Worm (Caenorhabditis elegans) whole organism, L4 larva: ENCODE measurements around the gene F01G10.9.
A peak's percentile ranks its signal among the peaks of the same experiment; 100 is the strongest.

Source experiments
- F10B5.3 ChIP-seq: sonication (generic microtip); optimal IDR thresholded peaks from 2 replicates; lab custom pipeline; 2016; ENCODE audit warnings: mild to moderate bottlenecking, missing genetic modification characterization, missing compliant biosample characterization
- F26F4.8 ChIP-seq: fragments of 200-800 bp; sonication (Bioruptor generic); conservative IDR thresholded peaks from 2 replicates; pipeline ENCODE4 v1.3.6; 2022; ENCODE audit warnings: missing genetic modification characterization, missing compliant biosample characterization
- R02D3.7 ChIP-seq: fragments of 150-350 bp; sonication (generic microtip); optimal IDR thresholded peaks from 3 replicates; lab custom pipeline; 2014; ENCODE audit warnings: missing biosample characterization, missing genetic modification characterization
- T20F7.1 ChIP-seq: fragments of 200-800 bp; sonication (Bioruptor generic); optimal IDR thresholded peaks from 2 replicates; lab custom pipeline; 2018; ENCODE audit warnings: mild to moderate bottlenecking, missing genetic modification characterization, missing compliant biosample characterization
- Y105C5A.15 ChIP-seq: fragments of 200-800 bp; sonication (Bioruptor generic); IDR thresholded peaks from 2 replicates; pipeline ENCODE4 v1.3.6; 2022; ENCODE audit warnings: missing genetic modification characterization, missing compliant biosample characterization
- Y5F2A.4 ChIP-seq: fragments of 200-800 bp; sonication (Bioruptor generic); optimal IDR thresholded peaks from 2 replicates; lab custom pipeline; 2018; ENCODE audit warnings: mild to moderate bottlenecking, missing genetic modification characterization, missing compliant biosample characterization
- ZK546.5 ChIP-seq, 2 experiments: sonication (generic microtip); optimal IDR thresholded peaks; 2 replicates each; lab custom pipeline; 2017; ENCODE audit warnings: missing biosample characterization in 2 of 2, missing genetic modification characterization in 2 of 2
- aha-1 ChIP-seq: fragments of 150-350 bp; peaks from one replicate; lab custom pipeline; 2014; ENCODE audit warnings: missing biosample characterization, missing genetic modification characterization
- attf-4 ChIP-seq: sonication (generic microtip); optimal IDR thresholded peaks from 3 replicates; lab custom pipeline; 2017; ENCODE audit warnings: missing biosample characterization, missing genetic modification characterization
- ceh-20 ChIP-seq: fragments of 200-800 bp; sonication (Bioruptor generic); IDR thresholded peaks from 2 replicates; pipeline ENCODE4 v1.3.6; 2022; ENCODE audit warnings: missing genetic modification reagents, missing genetic modification characterization, missing compliant biosample characterization
- ceh-44 ChIP-seq: fragments of 200-800 bp; sonication (Bioruptor generic); IDR thresholded peaks from 2 replicates; pipeline ENCODE4 v1.3.6; 2022; ENCODE audit warnings: missing genetic modification reagents, missing genetic modification characterization, missing compliant biosample characterization
- ctbp-1 ChIP-seq: fragments of 200-800 bp; sonication (Bioruptor generic); IDR thresholded peaks from 2 replicates; pipeline ENCODE4 v1.3.6; 2022; ENCODE audit warnings: missing genetic modification reagents, missing genetic modification characterization, missing compliant biosample characterization
- daf-16 ChIP-seq, 3 experiments: sonication (generic microtip); optimal IDR thresholded peaks; 2 replicates each; lab custom pipeline; 2016 to 2017; ENCODE audit warnings: missing genetic modification characterization in 3 of 3, missing genetic modification reagents in 3 of 3, mild to moderate bottlenecking in 2 of 3, missing compliant biosample characterization in 2 of 3, missing biosample characterization in 1 of 3, moderate library complexity in 1 of 3
- dmd-6 ChIP-seq: fragments of 200-800 bp; sonication (Bioruptor generic); IDR thresholded peaks from 2 replicates; pipeline ENCODE4 v1.3.6; 2022; ENCODE audit warnings: missing genetic modification reagents, missing genetic modification characterization, missing compliant biosample characterization
- dmd-8 ChIP-seq: fragments of 200-800 bp; sonication (Bioruptor generic); IDR thresholded peaks from 2 replicates; pipeline ENCODE4 v1.3.6; 2022; ENCODE audit warnings: missing genetic modification characterization, missing compliant biosample characterization
- dmd-9 ChIP-seq: fragments of 200-800 bp; sonication (Bioruptor generic); IDR thresholded peaks from 2 replicates; pipeline ENCODE4 v1.3.6; 2022; ENCODE audit warnings: missing genetic modification reagents, missing genetic modification characterization, missing compliant biosample characterization
- duxl-1 ChIP-seq: sonication (generic microtip); optimal IDR thresholded peaks from 2 replicates; lab custom pipeline; 2016; ENCODE audit warnings: mild to moderate bottlenecking, missing genetic modification characterization, moderate library complexity, missing compliant biosample characterization; ENCODE audit not compliant: poor library complexity
- dve-1 ChIP-seq: sonication (generic microtip); optimal IDR thresholded peaks from 2 replicates; lab custom pipeline; 2017; ENCODE audit warnings: antibody characterized with exemption, mild to moderate bottlenecking, missing genetic modification characterization, missing compliant biosample characterization; ENCODE audit not compliant: insufficient read depth
- egl-27 ChIP-seq: sonication (generic microtip); optimal IDR thresholded peaks from 3 replicates; lab custom pipeline; 2017; ENCODE audit warnings: missing biosample characterization, missing genetic modification reagents, missing genetic modification characterization
- egl-43 ChIP-seq: fragments of 200-800 bp; sonication (Bioruptor generic); IDR thresholded peaks from 2 replicates; pipeline ENCODE4 v1.3.6; 2022; ENCODE audit warnings: missing genetic modification reagents, missing genetic modification characterization, missing compliant biosample characterization
- fos-1 ChIP-seq: fragments of 150-350 bp; optimal IDR thresholded peaks from 2 replicates; lab custom pipeline; 2014; ENCODE audit warnings: missing biosample characterization, missing genetic modification characterization
- hlh-11 ChIP-seq: fragments of 200-800 bp; sonication (Bioruptor generic); optimal IDR thresholded peaks from 2 replicates; lab custom pipeline; 2018; ENCODE audit warnings: mild to moderate bottlenecking, missing genetic modification characterization, missing compliant biosample characterization
- hmg-1.1 ChIP-seq: fragments of 200-800 bp; sonication (Bioruptor generic); IDR thresholded peaks from 2 replicates; pipeline ENCODE4 v1.3.6; 2022; ENCODE audit warnings: missing genetic modification reagents, missing genetic modification characterization, missing compliant biosample characterization
- lin-29 ChIP-seq: fragments of 200-800 bp; sonication (Bioruptor generic); IDR thresholded peaks from 2 replicates; pipeline ENCODE4 v1.3.6; 2022; ENCODE audit warnings: missing genetic modification reagents, missing genetic modification characterization, missing compliant biosample characterization
- lin-38 ChIP-seq: fragments of 200-800 bp; sonication (Bioruptor generic); IDR thresholded peaks from 2 replicates; pipeline ENCODE4 v1.3.6; 2022; ENCODE audit warnings: missing genetic modification reagents, missing genetic modification characterization, missing compliant biosample characterization
- lsy-2 ChIP-seq, 2 experiments: fragments of 150-350 bp in 1 of 2; sonication (generic microtip) in 1 of 2; optimal IDR thresholded peaks; 2 replicates each; lab custom pipeline; 2014 to 2017; ENCODE audit warnings: missing biosample characterization in 2 of 2, missing genetic modification characterization in 2 of 2
- madf-9 ChIP-seq: fragments of 200-800 bp; sonication (Bioruptor generic); conservative IDR thresholded peaks from 2 replicates; pipeline ENCODE4 v1.3.6; 2022; ENCODE audit warnings: missing genetic modification reagents, missing genetic modification characterization, missing compliant biosample characterization
- mdl-1 ChIP-seq, 2 experiments: fragments of 150-350 bp in 1 of 2; sonication (generic microtip) in 1 of 2; optimal IDR thresholded peaks; 2 replicates each; lab custom pipeline; 2014 to 2017; ENCODE audit warnings: missing biosample characterization in 2 of 2, missing genetic modification characterization in 2 of 2
- mep-1 ChIP-seq: fragments of 150-350 bp; sonication (generic microtip); optimal IDR thresholded peaks from 3 replicates; lab custom pipeline; 2014; ENCODE audit warnings: missing biosample characterization, missing genetic modification characterization
- mes-2 ChIP-seq: sonication (generic microtip); optimal IDR thresholded peaks from 2 replicates; lab custom pipeline; 2016; ENCODE audit warnings: missing genotype, mild to moderate bottlenecking, missing genetic modification characterization, missing compliant biosample characterization; ENCODE audit not compliant: poor library complexity, severe bottlenecking
- nhr-102 ChIP-seq: sonication (generic microtip); optimal IDR thresholded peaks from 2 replicates; lab custom pipeline; 2016; ENCODE audit warnings: mild to moderate bottlenecking, missing genetic modification characterization, moderate library complexity, missing compliant biosample characterization
- nhr-25 ChIP-seq: sonication (generic microtip); optimal IDR thresholded peaks from 2 replicates; lab custom pipeline; 2017; ENCODE audit warnings: missing genetic modification characterization, mild to moderate bottlenecking, missing compliant biosample characterization, antibody characterized with exemption, moderate library complexity, borderline replicate concordance; ENCODE audit not compliant: insufficient read depth
- nhr-28 ChIP-seq: fragments of 150-350 bp; optimal IDR thresholded peaks from 2 replicates; lab custom pipeline; 2014; ENCODE audit warnings: missing biosample characterization, missing genetic modification characterization
- nhr-6 ChIP-seq: fragments of 150-350 bp; optimal IDR thresholded peaks from 2 replicates; lab custom pipeline; 2014; ENCODE audit warnings: missing biosample characterization, missing genetic modification characterization
- nhr-76 ChIP-seq: fragments of 150-350 bp; optimal IDR thresholded peaks from 2 replicates; lab custom pipeline; 2014; ENCODE audit warnings: missing biosample characterization, missing genetic modification characterization
- nhr-77 ChIP-seq: fragments of 150-350 bp; optimal IDR thresholded peaks from 2 replicates; lab custom pipeline; 2014; ENCODE audit warnings: missing biosample characterization, missing genetic modification characterization
- pha-4 ChIP-seq, 2 experiments: fragments of 150-350 bp in 1 of 2; fragments of 200-800 bp in 1 of 2; sonication (Bioruptor generic) in 1 of 2; IDR thresholded peaks in 1 of 2; optimal IDR thresholded peaks in 1 of 2; 2 replicates each; pipeline versions ENCODE4 v1.3.6 to Lab custom; 2014 to 2022; ENCODE audit warnings: missing genetic modification characterization in 2 of 2, missing genetic modification reagents in 2 of 2, missing biosample characterization in 1 of 2, missing compliant biosample characterization in 1 of 2
- pqm-1 ChIP-seq: sonication (generic microtip); optimal IDR thresholded peaks from 2 replicates; lab custom pipeline; 2017; ENCODE audit warnings: missing biosample characterization, missing genetic modification characterization
- sdz-12 ChIP-seq: fragments of 200-800 bp; sonication (Bioruptor generic); optimal IDR thresholded peaks from 2 replicates; lab custom pipeline; 2018; ENCODE audit warnings: mild to moderate bottlenecking, missing genetic modification characterization, missing compliant biosample characterization
- skn-1 ChIP-seq: fragments of 150-350 bp; optimal IDR thresholded peaks from 2 replicates; lab custom pipeline; 2014; ENCODE audit warnings: missing biosample characterization, missing genetic modification characterization
- snpc-1.2 ChIP-seq: fragments of 200-800 bp; sonication (Bioruptor generic); IDR thresholded peaks from 2 replicates; pipeline ENCODE4 v1.3.6; 2022; ENCODE audit warnings: missing genetic modification reagents, missing genetic modification characterization, missing compliant biosample characterization
- spr-3 ChIP-seq: fragments of 200-800 bp; sonication (Bioruptor generic); optimal IDR thresholded peaks from 2 replicates; lab custom pipeline; 2018; ENCODE audit warnings: mild to moderate bottlenecking, missing genetic modification characterization, missing compliant biosample characterization
- tag-97 ChIP-seq: fragments of 200-800 bp; sonication (Bioruptor generic); IDR thresholded peaks from 2 replicates; pipeline ENCODE4 v1.3.6; 2022; ENCODE audit warnings: missing genetic modification characterization, missing compliant biosample characterization
- tra-1 ChIP-seq: fragments of 200-800 bp; sonication (Bioruptor generic); IDR thresholded peaks from 2 replicates; pipeline ENCODE4 v1.3.6; 2022; ENCODE audit warnings: missing genetic modification reagents, missing genetic modification characterization, missing compliant biosample characterization
- vab-7 ChIP-seq: fragments of 200-800 bp; sonication (Bioruptor generic); IDR thresholded peaks from 2 replicates; pipeline ENCODE4 v1.3.6; 2022; ENCODE audit warnings: missing genetic modification reagents, missing genetic modification characterization, missing compliant biosample characterization
- zfp-2 ChIP-seq: sonication (generic microtip); optimal IDR thresholded peaks from 2 replicates; lab custom pipeline; 2016; ENCODE audit warnings: mild to moderate bottlenecking, missing genetic modification characterization, missing compliant biosample characterization
- zfp-3 ChIP-seq: fragments of 200-800 bp; sonication (Bioruptor generic); conservative IDR thresholded peaks from 2 replicates; pipeline ENCODE4 v1.3.6; 2022; ENCODE audit warnings: missing genetic modification reagents, missing genetic modification characterization, missing compliant biosample characterization
- zip-11 ChIP-seq: fragments of 200-800 bp; sonication (Bioruptor generic); IDR thresholded peaks from 2 replicates; pipeline ENCODE4 v1.3.6; 2022; ENCODE audit warnings: missing genetic modification characterization, missing compliant biosample characterization
- ztf-7 ChIP-seq: fragments of 150-350 bp; optimal IDR thresholded peaks from 2 replicates; lab custom pipeline; 2014; ENCODE audit warnings: missing biosample characterization, missing genetic modification characterization

F01G10.9 gene

ce11 chrIV:10252350-10252792 lies 7.1 kb downstream of the F01G10.9 start:
- TF ChIP-seq F10B5.3 (tag; lab: Kevin White, UChicago) (no peak), vab-7 (GFP tag; lab: Robert Waterston, UW) (0 out of 2 replicates have a peak, but pooled peaks have one; percentile 39), mes-2 (tag; lab: Kevin White, UChicago) (peak; percentile 70), mep-1 (tag; lab: Kevin White, UChicago) (peak; percentile 92), spr-3 (GFP tag; lab: Kevin White, UChicago) (no peak), tag-97 (no peak), ZK546.5 (tag; optimal IDR thresholded peaks at IDR 0.05; lab: Kevin White, UChicago) (peak in 1 of 2 experiments; percentile 10), lin-29 (GFP tag; lab: Robert Waterston, UW) (no peak), ceh-20 (GFP tag; lab: Robert Waterston, UW) (peak; percentile 93), F26F4.8 (no peak), zfp-3 (GFP tag; lab: Robert Waterston, UW) (0 out of 2 replicates have a peak, but pooled peaks have one; percentile 50), nhr-25 (tag; lab: Kevin White, UChicago) (peak; percentile 37), ceh-44 (GFP tag; lab: Robert Waterston, UW) (no peak), hlh-11 (tag; lab: Kevin White, UChicago) (peak; percentile 96), lin-38 (GFP tag; lab: Robert Waterston, UW) (peak; percentile 56), ctbp-1 (GFP tag; lab: Robert Waterston, UW) (peak; percentile 91), nhr-76 (tag; lab: Kevin White, UChicago) (no peak), attf-4 (no peak), fos-1 (tag; lab: Kevin White, UChicago) (peak; percentile 16), ztf-7 (tag; lab: Kevin White, UChicago) (no peak), dmd-6 (peak; percentile 96), dve-1 (tag; lab: Kevin White, UChicago) (peak; percentile 95), nhr-102 (tag; lab: Kevin White, UChicago) (peak; percentile 76), dmd-8 (GFP tag; lab: Robert Waterston, UW) (no peak), nhr-28 (peak; percentile 90), skn-1 (tag; lab: Kevin White, UChicago) (no peak), zip-11 (GFP tag; lab: Robert Waterston, UW) (no peak), sdz-12 (GFP tag; lab: Kevin White, UChicago) (no peak), zfp-2 (tag; lab: Kevin White, UChicago) (no peak), duxl-1 (tag; lab: Kevin White, UChicago) (peak; percentile 17), egl-27 (tag; lab: Kevin White, UChicago) (no peak), egl-43 (GFP tag; lab: Robert Waterston, UW) (no peak; the same call in none of the 2 replicates), nhr-6 (tag; lab: Kevin White, UChicago) (peak; percentile 67), lsy-2 (tag; optimal IDR thresholded peaks at IDR 0.05; lab: Kevin White, UChicago) (peak; percentile 80 to 87), dmd-9 (GFP tag; lab: Robert Waterston, UW) (no peak), mdl-1 (tag; optimal IDR thresholded peaks at IDR 0.05; lab: Kevin White, UChicago) (peak; percentile 71 to 99), T20F7.1 (GFP tag; lab: Kevin White, UChicago) (peak; percentile 80), R02D3.7 (tag; lab: Kevin White, UChicago) (no peak), tra-1 (GFP tag; lab: Robert Waterston, UW) (peak; percentile 93), madf-9 (GFP tag; lab: Robert Waterston, UW) (no peak), Y5F2A.4 (no peak), aha-1 (tag; lab: Kevin White, UChicago) (peak; percentile 99), daf-16 (GFP tag; optimal IDR thresholded peaks at IDR 0.05; lab: Kevin White, UChicago) (peak; percentile 48 to 65), daf-16 (tag; optimal IDR thresholded peaks at IDR 0.05; lab: Kevin White, UChicago) (peak; percentile 67), Y105C5A.15 (GFP tag; lab: Robert Waterston, UW) (0 out of 2 replicates have a peak, but pooled peaks have one; percentile 12), snpc-1.2 (GFP tag; lab: Robert Waterston, UW) (no peak), hmg-1.1 (GFP tag; lab: Robert Waterston, UW) (peak; percentile 91), pha-4 (GFP tag; IDR thresholded peaks at IDR 0.05; lab: Robert Waterston, UW) (peak; percentile 88), pha-4 (tag; optimal IDR thresholded peaks at IDR 0.05; lab: Kevin White, UChicago) (peak; percentile 66), nhr-77 (tag; lab: Kevin White, UChicago) (peak; percentile 82), pqm-1 (tag; lab: Kevin White, UChicago) (peak; percentile 70)
